Worm (Caenorhabditis elegans) whole organism, mixed stage, embryonic: ENCODE measurements around the gene ceh-33.

ENCODE experiments used
- M03D4.4 ChIP-seq: sonication (generic microtip); optimal IDR thresholded peaks from 2 replicates; lab custom pipeline; 2017; ENCODE audit warnings: mild to moderate bottlenecking, missing genetic modification characterization, missing compliant biosample characterization
- bed-3 ChIP-seq: fragments of 200-800 bp; sonication (Bioruptor generic); optimal IDR thresholded peaks from 3 replicates; lab custom pipeline; 2018; ENCODE audit warnings: mild to moderate bottlenecking, missing genetic modification characterization, moderate library complexity, missing compliant biosample characterization
- ceh-43 ChIP-seq: fragments of 200-800 bp; sonication (Bioruptor generic); optimal IDR thresholded peaks from 2 replicates; lab custom pipeline; 2018; ENCODE audit warnings: mild to moderate bottlenecking, missing genetic modification characterization, moderate library complexity, missing compliant biosample characterization
- ceh-83 ChIP-seq: fragments of 200-800 bp; sonication (Bioruptor generic); optimal IDR thresholded peaks from 2 replicates; lab custom pipeline; 2018; ENCODE audit warnings: mild to moderate bottlenecking, missing genetic modification characterization, missing compliant biosample characterization
- ces-1 ChIP-seq: fragments of 150-350 bp; optimal IDR thresholded peaks from 2 replicates; lab custom pipeline; 2014; ENCODE audit warnings: missing biosample characterization, missing genetic modification reagents, missing genetic modification characterization
- cnd-1 ChIP-seq: fragments of 200-800 bp; sonication (Bioruptor generic); optimal IDR thresholded peaks from 2 replicates; lab custom pipeline; 2018; ENCODE audit warnings: mild to moderate bottlenecking, missing genetic modification characterization, missing compliant biosample characterization
- drap-1 ChIP-seq: fragments of 200-800 bp; sonication (Bioruptor generic); optimal IDR thresholded peaks from 3 replicates; lab custom pipeline; 2018; ENCODE audit warnings: mild to moderate bottlenecking, missing genetic modification characterization, missing compliant biosample characterization
- elt-1 ChIP-seq: sonication (generic microtip); optimal IDR thresholded peaks from 2 replicates; lab custom pipeline; 2017; ENCODE audit warnings: missing genetic modification characterization, mild to moderate bottlenecking, missing compliant biosample characterization, antibody characterized with exemption, moderate library complexity, borderline replicate concordance; ENCODE audit not compliant: insufficient read depth
- elt-3 ChIP-seq: fragments of 150-350 bp; optimal IDR thresholded peaks from 2 replicates; lab custom pipeline; 2014; ENCODE audit warnings: missing biosample characterization, missing genetic modification characterization
- ham-2 ChIP-seq: fragments of 200-800 bp; sonication (Bioruptor generic); optimal IDR thresholded peaks from 2 replicates; lab custom pipeline; 2018; ENCODE audit warnings: mild to moderate bottlenecking, missing genetic modification characterization, missing compliant biosample characterization
- hlh-1 ChIP-seq: fragments of 150-350 bp; optimal IDR thresholded peaks from 2 replicates; lab custom pipeline; 2014; ENCODE audit warnings: missing biosample characterization, missing genetic modification reagents, missing genetic modification characterization
- lin-13 ChIP-seq: fragments of 150-350 bp; optimal IDR thresholded peaks from 2 replicates; lab custom pipeline; 2014; ENCODE audit warnings: missing biosample characterization, missing genetic modification characterization
- lin-32 ChIP-seq: fragments of 200-800 bp; sonication (Bioruptor generic); optimal IDR thresholded peaks from 2 replicates; lab custom pipeline; 2018; ENCODE audit warnings: mild to moderate bottlenecking, missing genetic modification characterization, missing compliant biosample characterization
- lsy-2 ChIP-seq: fragments of 150-350 bp; optimal IDR thresholded peaks from 2 replicates; lab custom pipeline; 2014; ENCODE audit warnings: missing biosample characterization, missing genetic modification characterization
- mab-5 ChIP-seq: fragments of 150-350 bp; optimal IDR thresholded peaks from 2 replicates; lab custom pipeline; 2014; ENCODE audit warnings: missing biosample characterization, missing genetic modification characterization
- mep-1 ChIP-seq: fragments of 150-350 bp; optimal IDR thresholded peaks from 2 replicates; lab custom pipeline; 2017; ENCODE audit warnings: missing biosample characterization, missing genetic modification reagents, missing genetic modification characterization, inconsistent platforms
- mls-2 ChIP-seq: sonication (generic microtip); optimal IDR thresholded peaks from 2 replicates; lab custom pipeline; 2016; ENCODE audit warnings: mild to moderate bottlenecking, missing genetic modification characterization, moderate library complexity, missing compliant biosample characterization
- nhr-12 ChIP-seq: fragments of 150-350 bp; optimal IDR thresholded peaks from 2 replicates; lab custom pipeline; 2014; ENCODE audit warnings: missing biosample characterization, missing genetic modification characterization
- nhr-2 ChIP-seq: fragments of 150-350 bp; optimal IDR thresholded peaks from 2 replicates; lab custom pipeline; 2014; ENCODE audit warnings: missing biosample characterization, missing genetic modification characterization
- nhr-237 ChIP-seq: fragments of 150-350 bp; optimal IDR thresholded peaks from 2 replicates; lab custom pipeline; 2014; ENCODE audit warnings: missing biosample characterization, missing genetic modification characterization
- nhr-28 ChIP-seq: fragments of 150-350 bp; optimal IDR thresholded peaks from 2 replicates; lab custom pipeline; 2014; ENCODE audit warnings: missing biosample characterization, missing genetic modification characterization
- nhr-76 ChIP-seq: sonication (generic microtip); optimal IDR thresholded peaks from 2 replicates; lab custom pipeline; 2017; ENCODE audit warnings: missing biosample characterization, missing genetic modification characterization
- pha-4 ChIP-seq: fragments of 150-350 bp; optimal IDR thresholded peaks from 2 replicates; lab custom pipeline; 2018; ENCODE audit warnings: missing biosample characterization, missing genetic modification reagents, missing genetic modification characterization
- sem-2 ChIP-seq: fragments of 200-800 bp; sonication (Bioruptor generic); optimal IDR thresholded peaks from 2 replicates; lab custom pipeline; 2018; ENCODE audit warnings: mild to moderate bottlenecking, missing genetic modification characterization, missing compliant biosample characterization
- snpc-4 ChIP-seq: fragments of 150-350 bp; optimal IDR thresholded peaks from 2 replicates; lab custom pipeline; 2014; ENCODE audit warnings: missing biosample characterization, missing genetic modification characterization
- sptf-1 ChIP-seq: sonication (generic microtip); optimal IDR thresholded peaks from 2 replicates; lab custom pipeline; 2017; ENCODE audit warnings: mild to moderate bottlenecking, missing genetic modification characterization, moderate library complexity, missing compliant biosample characterization
- tbx-8 ChIP-seq: fragments of 200-800 bp; sonication (Bioruptor generic); optimal IDR thresholded peaks from 2 replicates; lab custom pipeline; 2018; ENCODE audit warnings: mild to moderate bottlenecking, missing genetic modification characterization, moderate library complexity, missing compliant biosample characterization
- unc-120 ChIP-seq: sonication (generic microtip); optimal IDR thresholded peaks from 2 replicates; lab custom pipeline; 2017; ENCODE audit warnings: missing genetic modification characterization, missing compliant biosample characterization; ENCODE audit not compliant: poor library complexity, severe bottlenecking
- unc-39 ChIP-seq: fragments of 150-350 bp; optimal IDR thresholded peaks from 2 replicates; lab custom pipeline; 2014; ENCODE audit warnings: missing biosample characterization, missing genetic modification characterization
- unc-62 ChIP-seq: fragments of 150-350 bp; optimal IDR thresholded peaks from 2 replicates; lab custom pipeline; 2014; ENCODE audit warnings: missing biosample characterization, missing genetic modification reagents, missing genetic modification characterization
- zip-8 ChIP-seq: fragments of 150-350 bp; optimal IDR thresholded peaks from 2 replicates; lab custom pipeline; 2014; ENCODE audit warnings: missing biosample characterization, missing genetic modification characterization
- ztf-11 ChIP-seq: fragments of 150-350 bp; optimal IDR thresholded peaks from 2 replicates; lab custom pipeline; 2014; ENCODE audit warnings: missing biosample characterization, missing genetic modification characterization

ceh-33 gene

DNA sequence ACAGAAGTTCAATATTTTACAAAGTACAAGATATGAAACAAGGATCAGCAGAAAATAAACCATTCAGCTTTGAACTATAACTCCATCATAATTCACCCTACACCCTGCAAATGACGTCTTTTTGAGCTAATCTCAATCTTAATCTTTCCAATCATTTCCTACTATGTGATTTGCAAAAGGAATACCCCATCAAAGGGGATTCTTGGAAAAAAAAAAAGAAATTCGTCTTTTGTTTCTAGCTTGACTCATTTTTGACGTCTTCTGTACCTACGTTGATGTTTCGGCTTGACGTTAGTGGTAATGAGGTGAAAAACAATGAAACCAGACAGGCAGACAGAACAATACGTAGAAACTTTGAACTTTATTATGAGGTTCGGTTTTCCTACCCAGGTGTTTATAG is 37.8 kb upstream of the ceh-33 start:
- TF ChIP-seq nhr-237 (tag; lab: Kevin White, UChicago) (no peak), ceh-83 (GFP tag; lab: Kevin White, UChicago) (no peak), sptf-1 (tag; lab: Kevin White, UChicago) (no peak), mab-5 (tag; lab: Kevin White, UChicago) (no peak), lsy-2 (no peak), ceh-43 (GFP tag; lab: Kevin White, UChicago) (no peak), mls-2 (tag; lab: Kevin White, UChicago) (no peak), tbx-8 (GFP tag; lab: Kevin White, UChicago) (no peak), elt-1 (tag; lab: Kevin White, UChicago) (no peak), nhr-2 (no peak), unc-39 (tag; lab: Kevin White, UChicago) (no peak), mep-1 (tag; lab: Kevin White, UChicago) (no peak)

ce11 chrV:5358772-5359171 is 34.3 kb upstream of the ceh-33 start, which contains the start of gene nhr-216:
Gene nhr-216 (minus strand): TSS chrV:5358872.
- no peak for TF ChIP-seq bed-3 (GFP tag; lab: Kevin White, UChicago)
- no peak for TF ChIP-seq nhr-28
- TF ChIP-seq ztf-11, result no peak
- TF ChIP-seq mep-1 (tag; lab: Kevin White, UChicago), result no peak
- no peak for TF ChIP-seq nhr-12 (tag; lab: Kevin White, UChicago)

ce11 chrV:5351483-5351882 is 27.0 kb upstream of the ceh-33 start, which contains the start of gene srd-9:
Gene srd-9 (plus strand): TSS chrV:5351783.
- TF ChIP-seq drap-1 (GFP tag; lab: Kevin White, UChicago), result no peak
- TF ChIP-seq hlh-1 (tag; lab: Kevin White, UChicago), result no peak
- no peak for TF ChIP-seq nhr-76 (tag; lab: Kevin White, UChicago)
- TF ChIP-seq nhr-12 (tag; lab: Kevin White, UChicago), result no peak
- no peak for TF ChIP-seq M03D4.4 (tag; lab: Kevin White, UChicago)
- TF ChIP-seq pha-4 (tag; lab: Kevin White, UChicago), result no peak
- no peak for TF ChIP-seq nhr-237 (tag; lab: Kevin White, UChicago)
- TF ChIP-seq lsy-2, result no peak
- no peak for TF ChIP-seq lin-13 (tag; lab: Kevin White, UChicago)
- no peak for TF ChIP-seq bed-3 (GFP tag; lab: Kevin White, UChicago)
- TF ChIP-seq nhr-28, result no peak
- TF ChIP-seq zip-8, result no peak
- no peak for TF ChIP-seq snpc-4 (tag; lab: Kevin White, UChicago)
- TF ChIP-seq nhr-2, result no peak
- no peak for TF ChIP-seq elt-3 (tag; lab: Kevin White, UChicago)
- no peak for TF ChIP-seq ceh-43 (GFP tag; lab: Kevin White, UChicago)
- TF ChIP-seq ztf-11, result no peak
- TF ChIP-seq lin-32 (GFP tag; lab: Kevin White, UChicago), result no peak
- no peak for TF ChIP-seq elt-1 (tag; lab: Kevin White, UChicago)

DNA sequence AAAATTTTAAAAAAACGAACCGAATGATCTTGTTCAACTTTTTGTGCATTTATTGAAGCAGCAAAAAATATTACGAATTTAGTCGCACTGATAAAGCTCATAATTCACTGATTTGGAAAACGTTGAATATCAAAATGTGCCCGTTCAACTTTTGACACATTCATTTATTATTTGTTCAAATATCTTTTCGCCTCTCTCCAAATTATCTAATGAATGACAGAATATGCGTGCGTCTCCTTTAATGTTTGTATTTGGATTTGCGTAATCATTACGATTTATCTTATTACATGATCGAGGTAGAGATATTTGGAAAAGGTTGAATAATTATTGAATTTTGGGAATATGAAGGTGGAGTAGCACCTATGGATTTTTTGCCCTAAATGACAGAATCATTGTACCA is 25.0 kb upstream of the ceh-33 start, which contains the start of gene T09D3.3:
Gene T09D3.3, minus strand, starts transcription at position 101 of the 400 bp plus-strand sequence.
- no peak for TF ChIP-seq lin-32 (GFP tag; lab: Kevin White, UChicago)

DNA sequence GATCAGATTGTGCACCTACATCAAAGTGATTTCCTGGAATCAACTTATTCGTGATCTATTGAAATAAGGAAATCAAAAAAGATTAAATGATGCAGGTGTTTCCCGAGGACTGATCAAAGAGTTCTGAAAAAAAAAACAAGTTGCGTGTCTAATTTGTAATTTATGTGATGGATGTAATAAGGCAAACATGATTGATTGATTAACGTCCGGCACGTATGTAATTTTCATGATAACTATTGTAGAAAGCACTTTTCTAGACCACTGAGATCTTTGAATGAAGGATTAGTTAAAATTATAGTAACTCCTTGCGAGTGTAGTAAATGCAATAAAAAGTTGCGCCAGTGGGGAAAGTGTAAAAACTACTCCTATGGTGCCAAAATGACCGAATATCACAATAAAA is 21.0 kb upstream of the ceh-33 start, which contains the start of gene srg-25:
Gene srg-25, minus strand, starts transcription at position 101 of the 400 bp plus-strand sequence.
- no peak for TF ChIP-seq snpc-4 (tag; lab: Kevin White, UChicago)
- no peak for TF ChIP-seq ztf-11
- TF ChIP-seq mep-1 (tag; lab: Kevin White, UChicago), result no peak
- TF ChIP-seq cnd-1 (tag; lab: Kevin White, UChicago), result no peak
- TF ChIP-seq mab-5 (tag; lab: Kevin White, UChicago), result no peak
- no peak for TF ChIP-seq sem-2 (GFP tag; lab: Kevin White, UChicago)
- TF ChIP-seq elt-1 (tag; lab: Kevin White, UChicago), result no peak
- TF ChIP-seq nhr-237 (tag; lab: Kevin White, UChicago), result no peak
- TF ChIP-seq ham-2 (GFP tag; lab: Kevin White, UChicago), result no peak
- TF ChIP-seq ces-1 (GFP tag; lab: Kevin White, UChicago), result no peak
- TF ChIP-seq elt-3 (tag; lab: Kevin White, UChicago), result no peak
- TF ChIP-seq nhr-2, result no peak
- TF ChIP-seq zip-8, result no peak
- TF ChIP-seq bed-3 (GFP tag; lab: Kevin White, UChicago), result no peak
- TF ChIP-seq M03D4.4 (tag; lab: Kevin White, UChicago), result no peak
- no peak for TF ChIP-seq lin-13 (tag; lab: Kevin White, UChicago)
- no peak for TF ChIP-seq drap-1 (GFP tag; lab: Kevin White, UChicago)
- no peak for TF ChIP-seq unc-120 (tag; lab: Kevin White, UChicago)
- no peak for TF ChIP-seq unc-62 (GFP tag; lab: Kevin White, UChicago)
- TF ChIP-seq sptf-1 (tag; lab: Kevin White, UChicago), result no peak
